Worm (Caenorhabditis elegans) whole organism, early embryonic: ENCODE data around the gene K01B6.4.

ENCODE experiments used
- F13C5.2 ChIP-seq: sonication (generic microtip); optimal IDR thresholded peaks from 2 replicates; lab custom pipeline; 2017; ENCODE audit warnings: mild to moderate bottlenecking, missing genetic modification characterization, inconsistent platforms, missing compliant biosample characterization
- aly-1 ChIP-seq: sonication (generic microtip); optimal IDR thresholded peaks from 2 replicates; lab custom pipeline; 2016; ENCODE audit warnings: missing genetic modification characterization, missing compliant biosample characterization
- ama-1 ChIP-seq: fragments of 150-350 bp; optimal IDR thresholded peaks from 2 replicates; lab custom pipeline; 2014
- ceh-36 ChIP-seq: sonication (generic microtip); optimal IDR thresholded peaks from 2 replicates; lab custom pipeline; 2016; ENCODE audit warnings: missing genetic modification characterization, inconsistent platforms, missing compliant biosample characterization
- flt-1 ChIP-seq: fragments of 200-800 bp; sonication (Bioruptor generic); IDR thresholded peaks from 2 replicates; pipeline ENCODE4 v1.3.6; 2022; ENCODE audit warnings: missing genetic modification characterization, missing compliant biosample characterization
- pes-1 ChIP-seq: fragments of 200-800 bp; sonication (Bioruptor generic); IDR thresholded peaks from 2 replicates; pipeline ENCODE4 v1.3.6; 2022; ENCODE audit warnings: missing genetic modification reagents, missing genetic modification characterization, missing compliant biosample characterization
- sea-1 ChIP-seq: fragments of 200-800 bp; sonication (Bioruptor generic); conservative IDR thresholded peaks from 2 replicates; pipeline ENCODE4 v1.3.6; 2022; ENCODE audit warnings: missing genetic modification characterization, missing compliant biosample characterization
- tbx-37 ChIP-seq: fragments of 200-800 bp; sonication (Bioruptor generic); conservative IDR thresholded peaks from 2 replicates; pipeline ENCODE4 v1.3.6; 2022; ENCODE audit warnings: missing genetic modification reagents, missing genetic modification characterization, missing compliant biosample characterization

ce11 chrIII:9269012-9269471 is 28.2 kb downstream of the K01B6.4 start, which contains the start of gene clip-1:
- TF ChIP-seq ama-1 (lab: Kevin White, UChicago) (no peak), flt-1 (GFP tag; lab: Robert Waterston, UW) (no peak), pes-1 (GFP tag; lab: Robert Waterston, UW) (no peak), tbx-37 (GFP tag; lab: Robert Waterston, UW) (no peak), sea-1 (GFP tag; lab: Robert Waterston, UW) (no peak), aly-1 (tag; lab: Kevin White, UChicago) (no peak), ceh-36 (tag; lab: Kevin White, UChicago) (no peak), F13C5.2 (tag; lab: Kevin White, UChicago) (no peak)
